Worm (Caenorhabditis elegans) whole organism, L1 larva: ENCODE data around the gene fbxb-37.

Experiments
- C16A3.4 ChIP-seq: fragments of 150-350 bp; optimal IDR thresholded peaks from 2 replicates; lab custom pipeline; 2014; ENCODE audit warnings: missing biosample characterization, missing genetic modification characterization
- aha-1 ChIP-seq: fragments of 150-350 bp; optimal IDR thresholded peaks from 2 replicates; lab custom pipeline; 2014; ENCODE audit warnings: missing biosample characterization, missing genetic modification characterization
- alr-1 ChIP-seq: fragments of 200-800 bp; sonication (Bioruptor generic); optimal IDR thresholded peaks from 2 replicates; lab custom pipeline; 2018; ENCODE audit warnings: borderline replicate concordance, mild to moderate bottlenecking, missing genetic modification characterization, missing compliant biosample characterization
- aly-2 ChIP-seq: fragments of 150-350 bp; optimal IDR thresholded peaks from 2 replicates; lab custom pipeline; 2014; ENCODE audit warnings: missing biosample characterization, missing genetic modification characterization
- ceh-63 ChIP-seq: fragments of 200-800 bp; sonication (Bioruptor generic); optimal IDR thresholded peaks from 2 replicates; lab custom pipeline; 2018; ENCODE audit warnings: mild to moderate bottlenecking, missing genetic modification characterization, missing compliant biosample characterization
- ceh-88 ChIP-seq: fragments of 200-800 bp; sonication (Bioruptor generic); IDR thresholded peaks from 2 replicates; pipeline ENCODE4 v1.3.6; 2022; ENCODE audit warnings: missing genetic modification characterization, missing compliant biosample characterization
- ces-1 ChIP-seq: fragments of 150-350 bp; optimal IDR thresholded peaks from 2 replicates; lab custom pipeline; 2014; ENCODE audit warnings: missing biosample characterization, missing genetic modification reagents, missing genetic modification characterization
- dsc-1 ChIP-seq: sonication (generic microtip); optimal IDR thresholded peaks from 2 replicates; lab custom pipeline; 2016; ENCODE audit warnings: mild to moderate bottlenecking, missing genetic modification characterization, missing compliant biosample characterization
- efl-1 ChIP-seq, 4 experiments: fragments of 150-350 bp; optimal IDR thresholded peaks in 3 of 4; peaks in 1 of 4; 1 replicate in 1 of 4; 2 replicates in 3 of 4; lab custom pipeline; 2014; ENCODE audit warnings: missing biosample characterization in 2 of 4, missing genetic modification characterization in 2 of 4, missing genetic modification reagents in 2 of 4
- egl-13 ChIP-seq: sonication (generic microtip); optimal IDR thresholded peaks from 2 replicates; lab custom pipeline; 2016; ENCODE audit warnings: missing genotype, missing genetic modification reagents, missing genetic modification characterization, missing compliant biosample characterization
- egl-27 ChIP-seq, 2 experiments: fragments of 150-350 bp in 1 of 2; sonication (generic microtip); optimal IDR thresholded peaks; 3 replicates each; lab custom pipeline; 2017 to 2018; ENCODE audit warnings: missing biosample characterization in 2 of 2, missing genetic modification characterization in 2 of 2, missing genetic modification reagents in 2 of 2
- fkh-4 ChIP-seq: sonication (generic microtip); optimal IDR thresholded peaks from 2 replicates; lab custom pipeline; 2016; ENCODE audit warnings: missing compliant biosample characterization, missing genetic modification characterization, borderline replicate concordance
- fkh-8 ChIP-seq: sonication (generic microtip); optimal IDR thresholded peaks from 2 replicates; lab custom pipeline; 2016; ENCODE audit warnings: mild to moderate bottlenecking, missing genetic modification characterization, missing compliant biosample characterization
- fos-1 ChIP-seq: fragments of 150-350 bp; optimal IDR thresholded peaks from 2 replicates; lab custom pipeline; 2014; ENCODE audit warnings: missing biosample characterization, missing genetic modification characterization
- grh-1 ChIP-seq: fragments of 200-800 bp; sonication (Bioruptor generic); IDR thresholded peaks from 2 replicates; pipeline ENCODE4 v1.3.6; 2022; ENCODE audit warnings: missing genetic modification reagents, missing genetic modification characterization, missing compliant biosample characterization
- hlh-17 ChIP-seq: fragments of 200-800 bp; sonication (Bioruptor generic); optimal IDR thresholded peaks from 2 replicates; lab custom pipeline; 2018; ENCODE audit warnings: missing genetic modification characterization, mild to moderate bottlenecking, missing compliant biosample characterization, moderate library complexity, borderline replicate concordance
- hpl-2 ChIP-seq: fragments of 150-350 bp; optimal IDR thresholded peaks from 2 replicates; lab custom pipeline; 2014; ENCODE audit warnings: missing biosample characterization, missing genetic modification reagents, missing genetic modification characterization
- lin-14 ChIP-seq: fragments of 200-800 bp; sonication (Bioruptor generic); optimal IDR thresholded peaks from 2 replicates; lab custom pipeline; 2018; ENCODE audit warnings: mild to moderate bottlenecking, missing genetic modification characterization, moderate library complexity, missing compliant biosample characterization
- lir-3 ChIP-seq: sonication (generic microtip); optimal IDR thresholded peaks from 2 replicates; lab custom pipeline; 2016; ENCODE audit warnings: mild to moderate bottlenecking, missing genetic modification characterization, moderate library complexity, missing compliant biosample characterization; ENCODE audit not compliant: poor library complexity
- mep-1 ChIP-seq: fragments of 150-350 bp; optimal IDR thresholded peaks from 2 replicates; lab custom pipeline; 2014; ENCODE audit warnings: missing biosample characterization, missing genetic modification characterization
- nhr-11 ChIP-seq: fragments of 150-350 bp; optimal IDR thresholded peaks from 2 replicates; lab custom pipeline; 2014; ENCODE audit warnings: missing biosample characterization, missing genetic modification characterization
- nhr-19 ChIP-seq: fragments of 200-800 bp; sonication (Bioruptor generic); conservative IDR thresholded peaks from 2 replicates; pipeline ENCODE4 v1.3.6; 2022; ENCODE audit warnings: missing genetic modification characterization, missing compliant biosample characterization
- nhr-71 ChIP-seq: sonication (generic microtip); optimal IDR thresholded peaks from 2 replicates; lab custom pipeline; 2016; ENCODE audit warnings: mild to moderate bottlenecking, missing genetic modification characterization, moderate library complexity, missing compliant biosample characterization
- nhr-76 ChIP-seq: sonication (generic microtip); optimal IDR thresholded peaks from 2 replicates; lab custom pipeline; 2017; ENCODE audit warnings: missing biosample characterization, missing genetic modification characterization
- nhr-77 ChIP-seq: fragments of 150-350 bp; optimal IDR thresholded peaks from 2 replicates; lab custom pipeline; 2014; ENCODE audit warnings: missing biosample characterization, missing genetic modification characterization
- nhr-90 ChIP-seq: sonication (generic microtip); optimal IDR thresholded peaks from 2 replicates; lab custom pipeline; 2016; ENCODE audit warnings: mild to moderate bottlenecking, missing genetic modification characterization, missing compliant biosample characterization; ENCODE audit not compliant: poor library complexity
- pag-3 ChIP-seq: sonication (generic microtip); optimal IDR thresholded peaks from 2 replicates; lab custom pipeline; 2017; ENCODE audit warnings: missing genetic modification characterization, mild to moderate bottlenecking, missing compliant biosample characterization, antibody characterized with exemption, borderline replicate concordance; ENCODE audit not compliant: insufficient read depth
- pqm-1 ChIP-seq: sonication (generic microtip); optimal IDR thresholded peaks from 3 replicates; lab custom pipeline; 2017; ENCODE audit warnings: missing biosample characterization, missing genetic modification characterization
- skn-1 ChIP-seq: fragments of 150-350 bp; optimal IDR thresholded peaks from 2 replicates; lab custom pipeline; 2014; ENCODE audit warnings: missing biosample characterization, missing genetic modification characterization
- sox-4 ChIP-seq: sonication (generic microtip); optimal IDR thresholded peaks from 2 replicates; lab custom pipeline; 2016; ENCODE audit warnings: missing genetic modification characterization, missing compliant biosample characterization
- sptf-1 ChIP-seq: fragments of 150-350 bp; optimal IDR thresholded peaks from 2 replicates; lab custom pipeline; 2014; ENCODE audit warnings: missing biosample characterization, missing genetic modification characterization
- swsn-7 ChIP-seq: sonication (generic microtip); optimal IDR thresholded peaks from 2 replicates; lab custom pipeline; 2016; ENCODE audit warnings: missing genetic modification characterization, missing compliant biosample characterization
- tlp-1 ChIP-seq: fragments of 150-350 bp; optimal IDR thresholded peaks from 2 replicates; lab custom pipeline; 2014; ENCODE audit warnings: missing biosample characterization, missing genetic modification characterization
- unc-30 ChIP-seq: sonication (generic microtip); optimal IDR thresholded peaks from 2 replicates; lab custom pipeline; 2017; ENCODE audit warnings: missing biosample characterization, missing genetic modification characterization
- unc-86 ChIP-seq: sonication (generic microtip); optimal IDR thresholded peaks from 2 replicates; lab custom pipeline; 2016; ENCODE audit warnings: missing genetic modification characterization, missing compliant biosample characterization
- unc-98 ChIP-seq: fragments of 200-800 bp; sonication (Bioruptor generic); IDR thresholded peaks from 2 replicates; pipeline ENCODE4 v1.3.6; 2022; ENCODE audit warnings: missing genetic modification characterization, missing compliant biosample characterization
- zip-4 ChIP-seq: fragments of 200-800 bp; sonication (Bioruptor generic); optimal IDR thresholded peaks from 2 replicates; lab custom pipeline; 2018; ENCODE audit warnings: mild to moderate bottlenecking, missing genetic modification characterization, moderate library complexity, missing compliant biosample characterization
- ztf-4 ChIP-seq: fragments of 150-350 bp; optimal IDR thresholded peaks from 2 replicates; lab custom pipeline; 2014; ENCODE audit warnings: missing biosample characterization, missing genetic modification characterization

Gene fbxb-37

ce11 chrII:2083726-2084179 is 9.9 kb downstream of the fbxb-37 start, which contains the start of the genes T16A1.5 and fbxc-49:
TSS of gene T16A1.5 (minus strand) at chrII:2083826.
TSS of gene fbxc-49 (plus strand) at chrII:2084129.
- no peak for TF ChIP-seq hpl-2 (GFP tag; lab: Kevin White, UChicago)
- TF ChIP-seq lin-14 (GFP tag; lab: Kevin White, UChicago), result no peak
- TF ChIP-seq lir-3, result no peak
- TF ChIP-seq tlp-1 (tag; lab: Kevin White, UChicago), result no peak
- TF ChIP-seq unc-98 (GFP tag; lab: Robert Waterston, UW), result no peak
- TF ChIP-seq swsn-7 (tag; lab: Kevin White, UChicago), result no peak
- no peak for TF ChIP-seq egl-13 (tag; lab: Kevin White, UChicago)
- no peak for TF ChIP-seq nhr-90 (tag; lab: Kevin White, UChicago)
- no peak for TF ChIP-seq nhr-11 (tag; lab: Kevin White, UChicago)
- no peak for TF ChIP-seq zip-4 (GFP tag; lab: Kevin White, UChicago)

DNA sequence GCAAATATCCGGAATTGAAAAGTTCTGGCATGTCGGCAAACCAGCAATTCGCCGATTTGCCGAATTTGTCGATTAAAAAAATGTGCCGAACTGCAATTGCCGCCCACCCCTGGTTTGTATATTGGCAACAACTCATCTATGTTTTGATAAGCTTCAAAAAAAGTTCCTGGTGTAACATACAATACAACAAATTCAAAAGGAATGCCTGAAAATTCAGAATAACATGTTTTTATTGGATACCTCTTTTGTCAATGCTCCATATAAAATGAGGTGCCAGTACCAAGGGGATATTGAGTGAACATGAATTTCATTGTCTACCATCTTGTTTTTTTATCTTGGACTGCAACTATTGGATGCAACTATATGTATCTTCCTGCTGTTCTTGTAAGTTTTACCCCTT is 12.4 kb downstream of the fbxb-37 start, which contains the start of gene T16A1.4:
Gene T16A1.4, plus strand, starts transcription at position 301 of the 400 bp plus-strand sequence.
- no peak for TF ChIP-seq skn-1 (tag; lab: Kevin White, UChicago)
- TF ChIP-seq nhr-11 (tag; lab: Kevin White, UChicago), result no peak
- TF ChIP-seq fkh-8 (tag; lab: Kevin White, UChicago), result no peak
- no peak for TF ChIP-seq egl-27 (tag; optimal IDR thresholded peaks at IDR 0.05; lab: Kevin White, UChicago)
- TF ChIP-seq dsc-1, result no peak
- TF ChIP-seq nhr-19, result no peak
- TF ChIP-seq ceh-88 (GFP tag; lab: Robert Waterston, UW), result no peak
- no peak for TF ChIP-seq aly-2 (tag; lab: Kevin White, UChicago)
- no peak for TF ChIP-seq fos-1
- TF ChIP-seq nhr-76 (tag; lab: Kevin White, UChicago), result no peak
- TF ChIP-seq alr-1 (tag; lab: Kevin White, UChicago), result no peak
- no peak for TF ChIP-seq sptf-1 (tag; lab: Kevin White, UChicago)
- no peak for TF ChIP-seq ztf-4
- TF ChIP-seq pqm-1, result no peak
- TF ChIP-seq nhr-71 (tag; lab: Kevin White, UChicago), result no peak

ce11 chrII:2080425-2080824 is 13.3 kb downstream of the fbxb-37 start, which contains the start of gene F07E5.9:
TSS of gene F07E5.9 (minus strand) at chrII:2080525.
- TF ChIP-seq nhr-77 (no peak), efl-1 (optimal IDR thresholded peaks at IDR 0.05; lab: Kevin White, UChicago) (no peak), efl-1 (GFP tag; optimal IDR thresholded peaks at IDR 0.05 in 1 of 2; lab: Kevin White, UChicago) (peak in 1 of 2 experiments; percentile 9)

DNA sequence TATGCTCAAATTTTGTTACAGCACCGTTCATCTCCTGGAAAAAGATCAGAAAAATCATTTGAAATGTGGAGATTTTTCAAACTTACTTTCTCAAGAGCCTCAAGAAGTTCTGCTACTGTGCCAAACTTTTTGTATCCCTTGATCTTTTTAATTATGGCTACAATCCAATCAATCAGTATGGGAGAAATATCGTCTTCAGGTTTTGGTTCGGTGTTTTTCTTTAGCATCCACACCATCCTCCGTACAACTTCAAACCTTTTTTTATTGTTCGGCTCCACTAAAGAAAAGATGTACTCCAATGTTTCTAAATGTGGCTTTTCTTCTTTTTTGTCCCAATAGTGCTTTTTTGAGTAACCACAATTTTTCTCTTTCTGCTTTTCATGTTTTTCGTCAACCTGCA is 17.2 kb downstream of the fbxb-37 start:
- TF ChIP-seq ceh-63 (GFP tag; lab: Kevin White, UChicago), result no peak
- no peak for TF ChIP-seq alr-1 (tag; lab: Kevin White, UChicago)
- no peak for TF ChIP-seq aha-1 (tag; lab: Kevin White, UChicago)
- no peak for TF ChIP-seq ces-1
- no peak for TF ChIP-seq unc-30 (tag; lab: Kevin White, UChicago)
- no peak for TF ChIP-seq mep-1 (tag; lab: Kevin White, UChicago)
- TF ChIP-seq grh-1 (GFP tag; lab: Robert Waterston, UW), result no peak
- TF ChIP-seq sox-4 (tag; lab: Kevin White, UChicago), result no peak
- TF ChIP-seq lin-14 (GFP tag; lab: Kevin White, UChicago), result no peak
- no peak for TF ChIP-seq hlh-17
- TF ChIP-seq unc-86 (tag; lab: Kevin White, UChicago), result no peak
- TF ChIP-seq C16A3.4, result no peak
- TF ChIP-seq fkh-4 (tag; lab: Kevin White, UChicago), result no peak
- TF ChIP-seq sptf-1 (tag; lab: Kevin White, UChicago), result no peak
- no peak for TF ChIP-seq nhr-19
- no peak for TF ChIP-seq pag-3
